Worm (Caenorhabditis elegans): Measurements from ENCODE around the gene K07D4.2.

ce11 chrII:4063997-4064396 lies 18.7 kb upstream of the K07D4.2 start, which contains the start of gene fbxb-118:
- TF ChIP-seq blmp-1 (tag; optimal IDR thresholded peaks at IDR 0.05; ENCODE audit: insufficient read depth) (no peak), sem-4 (tag; optimal IDR thresholded peaks at IDR 0.05) (no peak), fos-1 (tag; optimal IDR thresholded peaks at IDR 0.05) (no peak), ceh-82 (tag; optimal IDR thresholded peaks at IDR 0.05) (no peak), ztf-11 (tag; optimal IDR thresholded peaks at IDR 0.05) (no peak), nhr-237 (tag; optimal IDR thresholded peaks at IDR 0.05) (no peak)

Measured in whole organism, L2 larva.